Worm (Caenorhabditis elegans) whole organism, L2 larva: Measurements from ENCODE around the gene Y55F3AR.2.

ENCODE experiments used
- C34F6.9 ChIP-seq: fragments of 150-350 bp; optimal IDR thresholded peaks from 2 replicates; lab custom pipeline; 2014; ENCODE audit warnings: missing biosample characterization, missing genetic modification characterization
- F13H6.1 ChIP-seq: sonication (generic microtip); optimal IDR thresholded peaks from 2 replicates; lab custom pipeline; 2016; ENCODE audit warnings: missing genetic modification characterization, missing compliant biosample characterization
- R02D3.7 ChIP-seq: fragments of 150-350 bp; optimal IDR thresholded peaks from 2 replicates; lab custom pipeline; 2014; ENCODE audit warnings: missing biosample characterization, missing genetic modification characterization
- Y55F3AM.14 ChIP-seq: fragments of 200-800 bp; sonication (Bioruptor generic); optimal IDR thresholded peaks from 2 replicates; lab custom pipeline; 2018; ENCODE audit warnings: mild to moderate bottlenecking, missing genetic modification characterization, missing compliant biosample characterization
- ZK546.5 ChIP-seq: sonication (generic microtip); optimal IDR thresholded peaks from 2 replicates; lab custom pipeline; 2017; ENCODE audit warnings: missing biosample characterization, missing genetic modification characterization
- alr-1 ChIP-seq: fragments of 150-350 bp; optimal IDR thresholded peaks from 2 replicates; lab custom pipeline; 2014; ENCODE audit warnings: missing biosample characterization, missing genetic modification characterization
- aly-2 ChIP-seq: fragments of 150-350 bp; optimal IDR thresholded peaks from 2 replicates; lab custom pipeline; 2014; ENCODE audit warnings: missing biosample characterization, missing genetic modification characterization
- ama-1 ChIP-seq: fragments of 150-350 bp; optimal IDR thresholded peaks from 2 replicates; lab custom pipeline; 2018; ENCODE audit warnings: inconsistent platforms
- blmp-1 ChIP-seq: sonication (generic microtip); optimal IDR thresholded peaks from 2 replicates; lab custom pipeline; 2017; ENCODE audit warnings: missing genetic modification characterization, mild to moderate bottlenecking, missing compliant biosample characterization, antibody characterized with exemption, moderate library complexity; ENCODE audit not compliant: insufficient read depth
- ceh-16 ChIP-seq: fragments of 150-350 bp; optimal IDR thresholded peaks from 2 replicates; lab custom pipeline; 2014; ENCODE audit warnings: missing biosample characterization, missing genetic modification characterization
- ceh-82 ChIP-seq: fragments of 150-350 bp; optimal IDR thresholded peaks from 2 replicates; lab custom pipeline; 2014; ENCODE audit warnings: missing biosample characterization, missing genetic modification characterization
- crh-2 ChIP-seq: sonication (generic microtip); optimal IDR thresholded peaks from 2 replicates; lab custom pipeline; 2017; ENCODE audit warnings: missing biosample characterization, missing genetic modification characterization
- dmd-4 ChIP-seq: sonication (generic microtip); optimal IDR thresholded peaks from 2 replicates; lab custom pipeline; 2017; ENCODE audit warnings: missing biosample characterization, missing genetic modification characterization
- egl-27 ChIP-seq: sonication (generic microtip); optimal IDR thresholded peaks from 3 replicates; lab custom pipeline; 2017; ENCODE audit warnings: missing biosample characterization, missing genetic modification reagents, missing genetic modification characterization
- elt-1 ChIP-seq: fragments of 150-350 bp; optimal IDR thresholded peaks from 2 replicates; lab custom pipeline; 2014; ENCODE audit warnings: missing biosample characterization, missing genetic modification characterization
- elt-3 ChIP-seq: sonication (generic microtip); optimal IDR thresholded peaks from 2 replicates; lab custom pipeline; 2017; ENCODE audit warnings: missing biosample characterization, missing genetic modification characterization
- fos-1 ChIP-seq: fragments of 150-350 bp; optimal IDR thresholded peaks from 2 replicates; lab custom pipeline; 2014; ENCODE audit warnings: missing biosample characterization, missing genetic modification characterization
- gmeb-1 ChIP-seq: fragments of 150-350 bp; optimal IDR thresholded peaks from 2 replicates; lab custom pipeline; 2014; ENCODE audit warnings: missing biosample characterization, missing genetic modification characterization
- lin-11 ChIP-seq: fragments of 150-350 bp; sonication (generic microtip); optimal IDR thresholded peaks from 2 replicates; lab custom pipeline; 2014; ENCODE audit warnings: missing biosample characterization, missing genetic modification characterization, inconsistent platforms, mixed read lengths
- lin-13 ChIP-seq: fragments of 150-350 bp; optimal IDR thresholded peaks from 2 replicates; lab custom pipeline; 2014; ENCODE audit warnings: missing biosample characterization, missing genetic modification reagents, missing genetic modification characterization
- lin-39 ChIP-seq: fragments of 150-350 bp; optimal IDR thresholded peaks from 2 replicates; lab custom pipeline; 2014; ENCODE audit warnings: missing biosample characterization, missing genetic modification reagents, missing genetic modification characterization
- lsy-2 ChIP-seq, 2 experiments: fragments of 150-350 bp in 1 of 2; sonication (generic microtip) in 1 of 2; optimal IDR thresholded peaks; 2 replicates each; lab custom pipeline; 2014 to 2017; ENCODE audit warnings: missing biosample characterization in 2 of 2, missing genetic modification characterization in 2 of 2
- mab-5 ChIP-seq: fragments of 150-350 bp; optimal IDR thresholded peaks from 2 replicates; lab custom pipeline; 2014; ENCODE audit warnings: missing biosample characterization, missing genetic modification characterization
- mbf-1 ChIP-seq: sonication (generic microtip); optimal IDR thresholded peaks from 2 replicates; lab custom pipeline; 2017; ENCODE audit warnings: missing biosample characterization, missing genetic modification characterization
- mdl-1 ChIP-seq, 2 experiments: fragments of 150-350 bp in 1 of 2; sonication (generic microtip) in 1 of 2; optimal IDR thresholded peaks; 2 replicates each; lab custom pipeline; 2017; ENCODE audit warnings: missing biosample characterization in 2 of 2, missing genetic modification characterization in 2 of 2
- nhr-10 ChIP-seq: sonication (generic microtip); optimal IDR thresholded peaks from 2 replicates; lab custom pipeline; 2017; ENCODE audit warnings: missing biosample characterization, missing genetic modification characterization
- nhr-11 ChIP-seq: fragments of 150-350 bp; optimal IDR thresholded peaks from 2 replicates; lab custom pipeline; 2014; ENCODE audit warnings: missing biosample characterization, missing genetic modification characterization
- nhr-12 ChIP-seq: fragments of 150-350 bp; optimal IDR thresholded peaks from 2 replicates; lab custom pipeline; 2014; ENCODE audit warnings: missing biosample characterization, missing genetic modification characterization
- nhr-129 ChIP-seq: fragments of 150-350 bp; optimal IDR thresholded peaks from 2 replicates; lab custom pipeline; 2014; ENCODE audit warnings: missing biosample characterization, missing genetic modification characterization
- nhr-21 ChIP-seq: fragments of 150-350 bp; optimal IDR thresholded peaks from 2 replicates; lab custom pipeline; 2014; ENCODE audit warnings: missing biosample characterization, missing genetic modification characterization
- nhr-23 ChIP-seq: fragments of 150-350 bp; optimal IDR thresholded peaks from 2 replicates; lab custom pipeline; 2014; ENCODE audit warnings: missing biosample characterization, missing genetic modification reagents, missing genetic modification characterization
- nhr-237 ChIP-seq: fragments of 150-350 bp; optimal IDR thresholded peaks from 2 replicates; lab custom pipeline; 2014; ENCODE audit warnings: missing biosample characterization, missing genetic modification characterization
- nhr-25 ChIP-seq: fragments of 150-350 bp; sonication (generic microtip); optimal IDR thresholded peaks from 3 replicates; lab custom pipeline; 2014; ENCODE audit warnings: missing biosample characterization, missing genetic modification characterization
- nhr-6 ChIP-seq: fragments of 150-350 bp; optimal IDR thresholded peaks from 2 replicates; lab custom pipeline; 2014; ENCODE audit warnings: missing biosample characterization, missing genetic modification characterization
- nhr-77 ChIP-seq: fragments of 150-350 bp; optimal IDR thresholded peaks from 2 replicates; lab custom pipeline; 2014; ENCODE audit warnings: missing biosample characterization, missing genetic modification characterization
- peb-1 ChIP-seq: fragments of 150-350 bp; optimal IDR thresholded peaks from 2 replicates; lab custom pipeline; 2014; ENCODE audit warnings: missing biosample characterization, missing genetic modification characterization
- sem-4 ChIP-seq: fragments of 150-350 bp; optimal IDR thresholded peaks from 2 replicates; lab custom pipeline; 2014; ENCODE audit warnings: missing biosample characterization, missing genetic modification reagents, missing genetic modification characterization
- skn-1 ChIP-seq: sonication (generic microtip); optimal IDR thresholded peaks from 2 replicates; lab custom pipeline; 2017; ENCODE audit warnings: missing biosample characterization, missing genetic modification characterization
- sma-3 ChIP-seq: sonication (generic microtip); optimal IDR thresholded peaks from 2 replicates; lab custom pipeline; 2016; ENCODE audit warnings: missing genetic modification reagents, missing genetic modification characterization, missing compliant biosample characterization
- sma-9 ChIP-seq, 2 experiments: fragments of 150-350 bp in 1 of 2; sonication (generic microtip) in 1 of 2; optimal IDR thresholded peaks; 2 replicates each; lab custom pipeline; 2014 to 2016; ENCODE audit warnings: missing genetic modification characterization in 2 of 2, mild to moderate bottlenecking in 1 of 2, missing biosample characterization in 1 of 2, missing compliant biosample characterization in 1 of 2, missing genetic modification reagents in 1 of 2, moderate library complexity in 1 of 2
- snpc-4 ChIP-seq: fragments of 150-350 bp; optimal IDR thresholded peaks from 2 replicates; lab custom pipeline; 2014; ENCODE audit warnings: missing biosample characterization, missing genetic modification characterization
- unc-39 ChIP-seq: fragments of 150-350 bp; optimal IDR thresholded peaks from 2 replicates; lab custom pipeline; 2014; ENCODE audit warnings: missing biosample characterization, missing genetic modification characterization
- unc-55 ChIP-seq: fragments of 150-350 bp; sonication (generic microtip); optimal IDR thresholded peaks from 3 replicates; lab custom pipeline; 2014; ENCODE audit warnings: missing biosample characterization, missing genetic modification reagents, missing genetic modification characterization
- unc-62 ChIP-seq: fragments of 150-350 bp; optimal IDR thresholded peaks from 2 replicates; lab custom pipeline; 2014; ENCODE audit warnings: missing biosample characterization, missing genetic modification reagents, missing genetic modification characterization
- zag-1 ChIP-seq: fragments of 150-350 bp; optimal IDR thresholded peaks from 2 replicates; lab custom pipeline; 2014; ENCODE audit warnings: missing biosample characterization, missing genetic modification characterization
- ztf-1 ChIP-seq: fragments of 200-800 bp; sonication (Bioruptor generic); conservative IDR thresholded peaks from 2 replicates; pipeline ENCODE4 v1.3.6; 2022; ENCODE audit warnings: missing genetic modification characterization, missing compliant biosample characterization
- ztf-11 ChIP-seq: sonication (generic microtip); optimal IDR thresholded peaks from 2 replicates; lab custom pipeline; 2017; ENCODE audit warnings: missing biosample characterization, missing genetic modification characterization
- ztf-4 ChIP-seq: fragments of 150-350 bp; optimal IDR thresholded peaks from 2 replicates; lab custom pipeline; 2014; ENCODE audit warnings: missing biosample characterization, missing genetic modification characterization

The Y55F3AR.2 gene

DNA sequence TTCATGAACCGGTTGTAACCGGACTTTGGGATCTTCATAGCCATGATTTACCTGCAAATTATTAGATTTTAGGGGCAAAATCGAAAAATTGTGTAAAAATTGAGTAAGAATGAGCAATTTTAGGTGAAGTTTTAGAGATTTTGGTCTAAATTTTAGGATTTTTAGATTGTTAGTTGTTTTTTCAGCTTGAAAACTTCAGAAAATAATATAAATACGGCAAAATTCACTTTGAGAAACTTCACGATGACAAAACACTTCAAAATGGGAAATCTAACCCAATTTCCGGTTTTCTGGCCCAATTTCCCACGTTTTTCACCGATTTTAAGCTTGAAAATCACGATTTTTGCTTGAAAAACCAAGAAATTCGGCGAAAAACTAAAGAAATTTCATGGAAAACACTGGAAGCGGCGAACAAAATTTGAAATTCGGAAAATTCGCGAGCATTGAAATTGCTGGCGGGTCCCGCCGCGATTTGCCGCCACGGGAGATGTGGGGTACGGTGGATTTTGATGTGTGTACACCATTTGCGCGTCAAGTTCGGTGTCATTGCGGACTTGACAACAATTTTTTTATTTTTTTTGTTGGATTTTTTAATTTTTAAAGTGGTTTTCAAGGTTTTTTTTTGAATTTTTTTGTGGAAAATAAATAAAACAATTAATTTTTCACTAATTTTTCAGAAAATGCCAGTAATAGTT is at the start of gene Y55F3AR.2, which contains the start of gene cct-8:
Y55F3AR.2 (plus strand) TSS at position 672 of the 695 bp plus-strand sequence.
cct-8 (minus strand) TSS at position 51 of the 695 bp plus-strand sequence.
- TF ChIP-seq ZK546.5 (tag; lab: Kevin White, UChicago) (peak; percentile 81), lin-11 (tag; lab: Kevin White, UChicago) (peak; percentile 99), dmd-4 (peak; percentile 74), nhr-25 (tag; lab: Kevin White, UChicago) (peak; percentile 98), F13H6.1 (tag; lab: Kevin White, UChicago) (peak; percentile 97), alr-1 (tag; lab: Kevin White, UChicago) (no peak), mab-5 (tag; lab: Kevin White, UChicago) (peak; percentile 97), nhr-77 (peak; percentile 65), unc-55 (peak; percentile 99), elt-1 (tag; lab: Kevin White, UChicago) (no peak), ceh-16 (tag; lab: Kevin White, UChicago) (peak; percentile 79), lin-39 (tag; lab: Kevin White, UChicago) (peak; percentile 10), nhr-237 (tag; lab: Kevin White, UChicago) (peak; percentile 82), unc-39 (tag; lab: Kevin White, UChicago) (no peak), ztf-4 (peak; percentile 96), sem-4 (tag; lab: Kevin White, UChicago) (peak; percentile 95), Y55F3AM.14 (peak; percentile 96), C34F6.9 (tag; lab: Kevin White, UChicago) (peak; percentile 93), egl-27 (tag; lab: Kevin White, UChicago) (peak; percentile 92), nhr-129 (peak; percentile 87), R02D3.7 (tag; lab: Kevin White, UChicago) (peak; percentile 89), nhr-21 (tag; lab: Kevin White, UChicago) (peak; percentile 97), ceh-82 (tag; lab: Kevin White, UChicago) (peak; percentile 87), elt-3 (tag; lab: Kevin White, UChicago) (no peak), sma-3 (GFP tag; lab: Kevin White, UChicago) (peak; percentile 98), nhr-23 (tag; lab: Kevin White, UChicago) (no peak), crh-2 (peak; percentile 98), nhr-11 (tag; lab: Kevin White, UChicago) (no peak), snpc-4 (tag; lab: Kevin White, UChicago) (peak; percentile 81), peb-1 (tag; lab: Kevin White, UChicago) (no peak), mdl-1 (tag; optimal IDR thresholded peaks at IDR 0.05; lab: Kevin White, UChicago) (peak; percentile 3 to 78), zag-1 (tag; lab: Kevin White, UChicago) (peak; percentile 74), lsy-2 (tag; optimal IDR thresholded peaks at IDR 0.05; lab: Kevin White, UChicago) (peak; percentile 100), unc-62 (GFP tag; lab: Kevin White, UChicago) (peak; percentile 69), lin-13 (GFP tag; lab: Kevin White, UChicago) (peak; percentile 97), nhr-12 (tag; lab: Kevin White, UChicago) (peak; percentile 49), ztf-1 (GFP tag; lab: Robert Waterston, UW) (0 out of 2 replicates have a peak, but pooled peaks have one; percentile 96), mbf-1 (tag; lab: Kevin White, UChicago) (peak; percentile 39), ama-1 (lab: Kevin White, UChicago) (peak; percentile 66), sma-9 (GFP tag; optimal IDR thresholded peaks at IDR 0.05; lab: Kevin White, UChicago) (peak; percentile 96), sma-9 (tag; optimal IDR thresholded peaks at IDR 0.05; lab: Kevin White, UChicago) (no peak), nhr-6 (peak; percentile 95), fos-1 (tag; lab: Kevin White, UChicago) (peak; percentile 85), aly-2 (tag; lab: Kevin White, UChicago) (peak; percentile 51), ztf-11 (tag; lab: Kevin White, UChicago) (peak; percentile 80), skn-1 (peak; percentile 77), gmeb-1 (tag; lab: Kevin White, UChicago) (peak; percentile 97), nhr-10 (tag; lab: Kevin White, UChicago) (peak; percentile 92), blmp-1 (peak; percentile 45)
- TF ChIP-seq, all 48 proteins: peak for 41
